Fruit fly (Drosophila melanogaster): ENCODE results near the gene CG5646.
A peak's percentile ranks its signal among the peaks of the same experiment; 100 is the strongest.

Gene CG5646

DNA sequence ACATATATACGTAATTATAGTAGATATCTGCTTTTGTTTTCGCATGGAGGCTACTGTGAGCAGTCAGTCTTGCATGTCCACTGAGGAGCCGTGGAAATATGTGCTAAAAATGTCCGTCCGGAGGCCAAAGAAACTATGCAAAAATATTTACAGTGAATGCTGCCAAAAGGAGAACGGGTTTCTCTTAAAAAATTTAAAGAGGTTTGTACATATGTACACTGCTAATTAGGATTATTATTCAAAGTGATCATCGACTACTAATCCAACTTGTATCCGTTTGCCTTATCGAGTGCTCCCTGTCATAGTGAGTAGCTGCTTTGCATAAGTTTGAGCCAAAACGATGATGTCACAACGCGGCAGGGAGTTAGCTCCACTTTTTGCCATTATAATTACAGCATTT is 4.1 kb downstream of the CG5646 start (continued):
- TF ChIP-seq pita (GFP tag; optimal IDR thresholded peaks at IDR 0.05) (no peak), CoRest (tag; optimal IDR thresholded peaks at IDR 0.05) (peak; percentile 33), CG10654 (GFP tag; optimal IDR thresholded peaks at IDR 0.05) (peak; percentile 1), CG12659 (GFP tag; optimal IDR thresholded peaks at IDR 0.05) (peak; percentile 4), E2f2 (GFP tag; IDR thresholded peaks at IDR 0.05) (no peak), zfh1 (GFP tag; IDR thresholded peaks at IDR 0.05) (peak; percentile 61; the same call in 1 of the 3 replicates), CG18262 (tag; optimal IDR thresholded peaks at IDR 0.05) (peak; percentile 7), CG30020 (tag; optimal IDR thresholded peaks at IDR 0.05) (no peak), CG3995 (GFP tag; optimal IDR thresholded peaks at IDR 0.05) (peak; percentile 33), CG18011 (GFP tag; optimal IDR thresholded peaks at IDR 0.05) (no peak), vvl (GFP tag; IDR thresholded peaks at IDR 0.05) (peak; percentile 67; the same call in 1 of the 2 replicates), CG9876 (GFP tag; optimal IDR thresholded peaks at IDR 0.05) (no peak), CG15514 (GFP tag; optimal IDR thresholded peaks at IDR 0.05) (peak; percentile 54), pfk (GFP tag; optimal IDR thresholded peaks at IDR 0.05) (no peak), MBD-R2 (GFP tag; IDR thresholded peaks at IDR 0.05) (0 out of 2 replicates have a peak, but pooled peaks have one; percentile 23), CG43689 (GFP tag; IDR thresholded peaks at IDR 0.05) (no peak), CG18599 (GFP tag; optimal IDR thresholded peaks at IDR 0.05) (peak; percentile 62), nau (GFP tag; optimal IDR thresholded peaks at IDR 0.05) (no peak), CG3838 (GFP tag; optimal IDR thresholded peaks at IDR 0.05) (no peak), so (GFP tag; IDR thresholded peaks at IDR 0.05) (peak; percentile 43; the same call in 1 of the 3 replicates), Pdp1 (GFP tag; optimal IDR thresholded peaks at IDR 0.05) (peak; percentile 35 to 57), CG16779 (GFP tag; IDR thresholded peaks at IDR 0.05) (0 out of 2 replicates have a peak, but pooled peaks have one; percentile 40), wdn (GFP tag; IDR thresholded peaks at IDR 0.05) (no peak), Xrp1 (GFP tag; IDR thresholded peaks at IDR 0.05) (0 out of 2 replicates have a peak, but pooled peaks have one; percentile 18), CG14441 (GFP tag; IDR thresholded peaks at IDR 0.05) (peak; percentile 59), dan (GFP tag; IDR thresholded peaks at IDR 0.05) (no peak), HmgD (GFP tag; optimal IDR thresholded peaks at IDR 0.05) (no peak), sisA (GFP tag; IDR thresholded peaks at IDR 0.05) (peak; percentile 44), HLHmδ (GFP tag; optimal IDR thresholded peaks at IDR 0.05) (no peak), CG4854 (GFP tag; optimal IDR thresholded peaks at IDR 0.05) (no peak), Atf6 (GFP tag; IDR thresholded peaks at IDR 0.05) (peak; percentile 43; the same call in 1 of the 2 replicates), CG7928 (GFP tag; optimal IDR thresholded peaks at IDR 0.05) (peak; percentile 14), CG11696 (GFP tag; IDR thresholded peaks at IDR 0.05) (0 out of 2 replicates have a peak, but pooled peaks have one; percentile 21), Atf3 (GFP tag; optimal IDR thresholded peaks at IDR 0.05) (no peak), Oli (tag; optimal IDR thresholded peaks at IDR 0.05) (peak; percentile 11), Hr51 (GFP tag; optimal IDR thresholded peaks at IDR 0.05) (peak; percentile 8 to 24), jumu (GFP tag; optimal IDR thresholded peaks at IDR 0.05) (no peak), stc (GFP tag; IDR thresholded peaks at IDR 0.05) (0 out of 2 replicates have a peak, but pooled peaks have one; percentile 24), CG15479 (GFP tag; optimal IDR thresholded peaks at IDR 0.05) (no peak), Dip3 (GFP tag; optimal IDR thresholded peaks at IDR 0.05) (peak; percentile 67), Myb (GFP tag; optimal IDR thresholded peaks at IDR 0.05) (no peak), CG2712 (tag; optimal IDR thresholded peaks at IDR 0.05) (peak; percentile 29), CG11247 (GFP tag; IDR thresholded peaks at IDR 0.05) (peak; percentile 45; the same call in 1 of the 2 replicates), caup (GFP tag; optimal IDR thresholded peaks at IDR 0.05; ENCODE audit: severe bottlenecking) (peak; percentile 51), Meics (GFP tag; optimal IDR thresholded peaks at IDR 0.05) (peak; percentile 46), fu2 (GFP tag; optimal IDR thresholded peaks at IDR 0.05) (peak; percentile 38), Fer3 (tag; optimal IDR thresholded peaks at IDR 0.05) (peak; percentile 59), pzg (GFP tag; optimal IDR thresholded peaks at IDR 0.05) (no peak), twi (tag; optimal IDR thresholded peaks at IDR 0.05) (no peak), mirr (GFP tag; optimal IDR thresholded peaks at IDR 0.05) (no peak)

Measured in whole organism, embryonic.